Fruit fly (Drosophila melanogaster) Kc167 (cell line): ENCODE data around the gene woc.

Experiments
- Myc ChIP-seq: fragments of >200 bp; optimal IDR thresholded peaks from 2 replicates; lab custom pipeline; 2017; ENCODE audit warnings: missing external identifiers
- Sin3A ChIP-seq: fragments of >200 bp; optimal IDR thresholded peaks from 2 replicates; lab custom pipeline; 2018; ENCODE audit warnings: missing external identifiers
- h ChIP-seq: fragments of >200 bp; optimal IDR thresholded peaks from 3 replicates; lab custom pipeline; 2018; ENCODE audit warnings: missing external identifiers
- insv ChIP-seq: fragments of >200 bp; optimal IDR thresholded peaks from 3 replicates; lab custom pipeline; 2018; ENCODE audit warnings: missing external identifiers
- psq ChIP-seq: fragments of >200 bp; optimal IDR thresholded peaks from 2 replicates; lab custom pipeline; 2017; ENCODE audit warnings: missing external identifiers
- ttk ChIP-seq: sonication (Bioruptor generic); optimal IDR thresholded peaks from 2 replicates; lab custom pipeline; 2017; ENCODE audit warnings: missing external identifiers

Gene woc

dm6 chr3R:27274533-27275447 is 10.9 kb upstream of the woc start, which contains the start of gene CG5938:
TSS of gene CG5938 (plus strand) at chr3R:27274794.
- no peak for TF ChIP-seq ttk (lab: Kevin White, UChicago)
- no peak for TF ChIP-seq Sin3A (lab: Kevin White, UChicago)
- no peak for TF ChIP-seq Myc
- no peak for TF ChIP-seq h
- no peak for TF ChIP-seq psq (lab: Kevin White, UChicago)
- TF ChIP-seq insv, result no peak

- TF ChIP-seq Sin3A (lab: Kevin White, UChicago) (no peak), insv (no peak), Myc (no peak), ttk (lab: Kevin White, UChicago) (no peak), h (no peak), psq (lab: Kevin White, UChicago) (no peak)
These were observed 9.5 kb upstream of the woc start, which contains the start of gene CG5934 for dm6 chr3R:27273118-27274062. TSS of gene CG5934 (plus strand) at chr3R:27273705.

dm6 chr3R:27272233-27272632 is 8.4 kb upstream of the woc start:
- TF ChIP-seq ttk (lab: Kevin White, UChicago) (no peak), Sin3A (lab: Kevin White, UChicago) (no peak), insv (no peak), Myc (no peak), h (no peak), psq (lab: Kevin White, UChicago) (no peak)

- TF ChIP-seq ttk (lab: Kevin White, UChicago) (peak; percentile 94), Myc (no peak)
These were observed 6.8 kb upstream of the woc start for dm6 chr3R:27270379-27271266.

dm6 chr3R:27265330-27265729 is 1.5 kb upstream of the woc start, which contains the start of the genes CG14262 and CG14260:
TSS of gene CG14262 (minus strand) at chr3R:27265430.
TSS of gene CG14260 (plus strand) at chr3R:27265457.
- TF ChIP-seq insv (no peak), Sin3A (lab: Kevin White, UChicago) (no peak), psq (lab: Kevin White, UChicago) (no peak), h (no peak), ttk (lab: Kevin White, UChicago) (no peak), Myc (no peak)

- TF ChIP-seq insv (no peak), Sin3A (lab: Kevin White, UChicago) (no peak), psq (lab: Kevin White, UChicago) (no peak), Myc (no peak), ttk (lab: Kevin White, UChicago) (no peak), h (no peak)
These were observed 9.9 kb downstream of the woc start for dm6 chr3R:27253921-27254376.

- TF ChIP-seq Myc (no peak), insv (no peak), h (no peak), psq (lab: Kevin White, UChicago) (no peak), Sin3A (lab: Kevin White, UChicago) (no peak), ttk (lab: Kevin White, UChicago) (no peak)
These were observed 10.5 kb downstream of the woc start, which contains the start of gene pll for dm6 chr3R:27253136-27253920. TSS of gene pll (minus strand) at chr3R:27253182.

- no peak for TF ChIP-seq h
- no peak for TF ChIP-seq Sin3A (lab: Kevin White, UChicago)
- no peak for TF ChIP-seq Myc
- TF ChIP-seq ttk (lab: Kevin White, UChicago), result no peak
- no peak for TF ChIP-seq insv
- no peak for TF ChIP-seq psq (lab: Kevin White, UChicago)
These were observed 12.9 kb downstream of the woc start, which contains the start of the genes TTLL6B and TfIIA-L for dm6 chr3R:27250907-27251306. TSS of gene TTLL6B (minus strand) at chr3R:27251007. TSS of gene TfIIA-L (plus strand) at chr3R:27251112.

- no peak for TF ChIP-seq insv
- TF ChIP-seq psq (lab: Kevin White, UChicago), result no peak
- no peak for TF ChIP-seq Myc
These were observed 16.0 kb downstream of the woc start, which contains the start of gene CG5984 for dm6 chr3R:27247892-27248291. TSS of gene CG5984 (minus strand) at chr3R:27247992.

- TF ChIP-seq Myc (no peak), ttk (lab: Kevin White, UChicago) (no peak), h (no peak), insv (no peak), Sin3A (lab: Kevin White, UChicago) (no peak), psq (lab: Kevin White, UChicago) (no peak)
These were observed 17.6 kb downstream of the woc start for dm6 chr3R:27246264-27246663.
